Worm (Caenorhabditis elegans): ENCODE results near the gene C43D7.8.

Gene C43D7.8

DNA sequence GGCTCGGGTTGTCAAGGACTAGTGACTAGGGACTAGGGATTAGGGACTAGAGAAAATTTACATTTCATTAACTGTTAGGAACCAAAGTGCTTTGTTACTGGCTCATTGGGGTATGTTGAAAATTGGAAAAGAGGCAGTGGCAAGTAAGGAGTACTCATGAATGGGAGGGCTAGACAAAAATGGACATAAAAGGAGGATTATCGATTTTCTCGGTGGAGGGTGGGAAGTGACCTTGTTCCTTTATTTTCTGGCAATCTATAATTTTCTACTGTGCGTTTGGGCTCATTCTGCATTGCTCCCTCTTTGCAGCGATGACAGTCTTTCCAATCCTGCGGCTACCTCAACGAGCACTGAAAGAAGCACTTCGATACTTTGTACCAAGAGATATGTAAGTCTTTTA is 13.8 kb downstream of the C43D7.8 start, which contains the start of gene fbxb-60:
TSS of gene fbxb-60 (plus strand) at position 301 of the 400 bp plus-strand sequence.
- TF ChIP-seq ham-2 (GFP tag; optimal IDR thresholded peaks at IDR 0.05): no peak

DNA sequence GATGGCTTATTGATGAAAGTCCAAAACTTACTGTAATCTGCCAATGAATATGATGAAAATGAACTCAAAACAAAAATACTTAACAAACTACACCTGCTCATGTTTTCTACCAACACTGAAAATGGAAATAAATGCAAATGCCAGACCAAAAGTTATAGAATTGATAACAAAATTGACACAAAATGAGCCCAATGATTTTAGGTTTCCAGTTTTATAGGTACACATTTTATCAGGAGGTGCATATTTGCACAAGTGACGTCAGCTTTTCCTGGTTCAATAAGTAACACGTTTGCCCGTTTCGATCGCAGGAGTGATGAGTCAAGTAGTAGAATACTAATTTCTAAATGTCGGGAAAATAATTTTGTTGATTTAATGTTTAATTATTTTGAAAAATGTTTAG is 14.6 kb downstream of the C43D7.8 start, which contains the start of gene F55C9.6:
TSS of gene F55C9.6 (minus strand) at position 101 of the 400 bp plus-strand sequence.
- TF ChIP-seq unc-39 (tag; optimal IDR thresholded peaks at IDR 0.05) (no peak), mab-5 (tag; optimal IDR thresholded peaks at IDR 0.05) (no peak), ceh-39 (tag; optimal IDR thresholded peaks at IDR 0.05) (no peak), bed-3 (GFP tag; optimal IDR thresholded peaks at IDR 0.05) (no peak), flh-1 (GFP tag; optimal IDR thresholded peaks at IDR 0.05) (no peak), zip-8 (tag; optimal IDR thresholded peaks at IDR 0.05) (no peak), pha-4 (tag; optimal IDR thresholded peaks at IDR 0.05) (no peak), ztf-11 (tag; optimal IDR thresholded peaks at IDR 0.05) (no peak), ceh-83 (GFP tag; optimal IDR thresholded peaks at IDR 0.05) (no peak), cnd-1 (tag; optimal IDR thresholded peaks at IDR 0.05) (no peak), mls-2 (tag; optimal IDR thresholded peaks at IDR 0.05) (no peak)

DNA sequence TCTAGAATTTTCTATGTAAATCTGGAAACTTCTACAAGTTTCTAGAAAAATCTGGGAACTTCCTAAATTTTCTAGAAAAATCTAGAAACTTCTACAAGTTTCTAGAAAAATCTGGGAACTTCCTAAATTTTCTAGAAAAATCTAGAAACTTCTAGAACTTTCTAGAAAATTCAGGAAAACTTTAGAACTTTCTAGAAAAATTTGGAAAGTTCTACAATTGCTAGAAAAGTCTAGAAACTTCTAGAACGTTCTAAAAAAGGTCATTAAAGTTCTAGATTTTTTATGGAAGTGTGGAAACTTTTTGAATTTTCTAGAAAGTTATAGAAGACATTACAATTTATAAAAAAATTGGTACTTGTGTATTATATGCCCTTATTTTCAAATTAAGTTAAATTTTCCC is 18.3 kb downstream of the C43D7.8 start, which contains the start of gene F55C9.5:
TSS of gene F55C9.5 (minus strand) at position 101 of the 400 bp plus-strand sequence.
- TF ChIP-seq mep-1 (tag; optimal IDR thresholded peaks at IDR 0.05) (no peak), drap-1 (GFP tag; optimal IDR thresholded peaks at IDR 0.05) (no peak), sptf-1 (tag; optimal IDR thresholded peaks at IDR 0.05) (no peak), nhr-2 (tag; optimal IDR thresholded peaks at IDR 0.05) (no peak), ceh-43 (GFP tag; optimal IDR thresholded peaks at IDR 0.05) (no peak), elt-3 (tag; optimal IDR thresholded peaks at IDR 0.05) (no peak), nhr-28 (tag; optimal IDR thresholded peaks at IDR 0.05) (no peak), zip-8 (tag; optimal IDR thresholded peaks at IDR 0.05) (no peak), ham-2 (GFP tag; optimal IDR thresholded peaks at IDR 0.05) (no peak)

DNA sequence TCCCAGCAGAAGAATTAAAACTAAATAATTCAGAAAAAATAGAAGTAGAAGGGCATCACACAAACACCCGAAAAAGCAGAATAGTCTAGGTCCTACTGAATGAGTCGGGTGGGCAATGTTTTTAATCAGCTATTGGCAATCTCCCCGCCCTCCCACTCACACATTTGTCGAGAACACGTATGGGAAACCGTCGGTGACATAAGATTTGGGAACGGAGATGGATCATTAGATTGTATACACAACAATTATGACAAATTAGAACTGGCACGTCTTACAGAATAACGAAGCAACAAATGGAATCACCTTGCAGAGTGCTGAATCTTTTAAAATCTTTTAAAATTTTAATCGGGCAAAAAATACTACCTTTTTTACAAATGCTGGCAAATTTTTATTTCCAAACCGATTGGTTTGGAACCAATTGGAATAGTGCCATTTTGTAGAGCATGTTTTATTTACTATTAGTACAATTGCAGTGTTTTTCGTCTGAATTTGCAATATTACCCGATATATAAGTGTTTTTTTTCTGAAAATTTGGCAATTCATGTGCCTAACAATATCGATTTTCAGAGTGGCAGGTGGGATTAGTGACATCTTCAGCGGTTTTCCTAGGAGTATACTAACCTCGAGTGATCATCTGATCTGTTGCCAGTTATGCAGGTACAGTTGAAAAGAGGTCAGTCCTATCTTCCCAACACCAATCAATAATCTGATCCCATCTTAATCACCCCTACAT is 23.1 kb downstream of the C43D7.8 start, which contains the start of the genes F55C9.3 and fbxb-57:
TSS of gene F55C9.3 (minus strand) at position 101 of the 733 bp plus-strand sequence.
TSS of gene fbxb-57 (plus strand) at position 683 of the 733 bp plus-strand sequence.
- TF ChIP-seq elt-1 (tag; optimal IDR thresholded peaks at IDR 0.05; ENCODE audit: borderline replicate concordance, insufficient read depth): peak; percentile 69
- TF ChIP-seq lsy-2 (tag; optimal IDR thresholded peaks at IDR 0.05): no peak
- TF ChIP-seq ham-2 (GFP tag; optimal IDR thresholded peaks at IDR 0.05): no peak
- TF ChIP-seq hlh-1 (tag; optimal IDR thresholded peaks at IDR 0.05): no peak

DNA sequence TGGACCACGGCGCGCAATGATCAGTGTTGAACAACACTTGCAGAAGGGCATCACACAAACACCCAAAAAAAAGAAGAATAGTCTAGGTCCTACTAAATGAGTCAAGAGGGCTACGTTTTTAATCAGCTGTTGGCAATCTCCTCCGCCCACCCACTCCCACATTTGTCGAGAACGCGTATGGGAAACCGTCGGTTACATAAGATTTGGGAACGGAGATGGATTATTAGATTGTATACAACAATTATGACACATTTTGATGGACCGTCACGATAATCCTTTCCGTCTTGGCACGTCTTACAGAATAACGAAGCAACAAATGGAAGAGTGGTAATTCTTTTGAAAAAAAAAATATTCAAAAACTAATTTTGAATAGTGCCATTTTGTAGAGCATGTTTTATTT is 25.4 kb downstream of the C43D7.8 start:
- TF ChIP-seq elt-1 (tag; optimal IDR thresholded peaks at IDR 0.05; ENCODE audit: borderline replicate concordance, insufficient read depth): peak; percentile 91
- TF ChIP-seq sem-2 (GFP tag; optimal IDR thresholded peaks at IDR 0.05): no peak
- peak; percentile 1 for TF ChIP-seq nhr-2 (tag; optimal IDR thresholded peaks at IDR 0.05)
- TF ChIP-seq ceh-39 (tag; optimal IDR thresholded peaks at IDR 0.05): no peak

DNA sequence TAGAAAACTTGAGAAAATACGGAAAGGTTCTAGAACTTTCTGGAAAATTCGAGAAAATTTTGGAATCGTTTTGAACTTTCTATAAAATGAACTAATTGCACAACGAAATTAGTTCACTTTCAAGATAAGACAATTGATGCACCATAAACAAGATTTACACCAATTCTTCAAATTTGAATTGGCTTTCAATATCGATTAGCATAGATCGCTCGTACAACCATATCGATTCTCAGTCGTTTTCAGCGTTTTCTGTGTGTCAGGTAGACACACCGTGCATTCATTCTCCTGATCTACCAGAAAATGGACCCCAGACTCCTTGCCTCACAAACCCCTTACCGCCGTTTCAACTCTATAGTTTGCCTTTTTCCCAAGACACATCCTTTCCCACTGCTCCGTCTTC is 29.0 kb downstream of the C43D7.8 start, which contains the start of gene fbxb-117:
TSS of gene fbxb-117 (plus strand) at position 301 of the 400 bp plus-strand sequence.
- no peak for TF ChIP-seq tbx-8 (GFP tag; optimal IDR thresholded peaks at IDR 0.05)

DNA sequence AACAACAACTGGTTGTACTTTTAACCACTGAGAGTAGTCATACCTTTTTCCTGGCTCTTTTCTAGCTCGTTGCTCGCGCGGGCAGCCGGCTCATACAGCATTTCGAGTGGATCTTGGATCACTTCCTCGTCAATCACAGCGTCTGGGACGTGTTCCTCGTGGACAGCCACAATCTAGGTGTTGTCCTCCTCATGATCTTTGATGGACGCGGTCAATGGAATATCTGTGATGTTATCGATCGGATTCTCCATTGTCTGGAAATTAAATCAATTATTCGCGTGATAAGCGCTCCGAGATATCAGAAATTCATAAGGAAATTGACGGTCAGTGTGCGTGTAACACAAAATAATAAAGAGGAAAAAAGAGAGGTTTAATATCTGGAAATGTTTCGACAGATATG is 31.4 kb downstream of the C43D7.8 start, which contains the start of gene F21D9.8:
TSS of gene F21D9.8 (minus strand) at position 101 of the 400 bp plus-strand sequence.
- TF ChIP-seq ztf-11 (tag; optimal IDR thresholded peaks at IDR 0.05) (no peak), sptf-1 (tag; optimal IDR thresholded peaks at IDR 0.05) (no peak), drap-1 (GFP tag; optimal IDR thresholded peaks at IDR 0.05) (no peak), mab-5 (tag; optimal IDR thresholded peaks at IDR 0.05) (no peak), unc-120 (tag; optimal IDR thresholded peaks at IDR 0.05; ENCODE audit: poor library complexity, severe bottlenecking) (no peak), mls-2 (tag; optimal IDR thresholded peaks at IDR 0.05) (no peak), unc-39 (tag; optimal IDR thresholded peaks at IDR 0.05) (no peak), sem-2 (GFP tag; optimal IDR thresholded peaks at IDR 0.05) (no peak), ham-2 (GFP tag; optimal IDR thresholded peaks at IDR 0.05) (no peak), nhr-237 (tag; optimal IDR thresholded peaks at IDR 0.05) (no peak), M03D4.4 (tag; optimal IDR thresholded peaks at IDR 0.05) (no peak), lsy-2 (tag; optimal IDR thresholded peaks at IDR 0.05) (no peak), ces-1 (GFP tag; optimal IDR thresholded peaks at IDR 0.05) (no peak), lin-13 (tag; optimal IDR thresholded peaks at IDR 0.05) (no peak), tbx-8 (GFP tag; optimal IDR thresholded peaks at IDR 0.05) (no peak), bed-3 (GFP tag; optimal IDR thresholded peaks at IDR 0.05) (no peak), lin-32 (GFP tag; optimal IDR thresholded peaks at IDR 0.05) (no peak)

Data from whole organism, mixed stage, embryonic.